Worm (Caenorhabditis elegans) whole organism, L4 larva: Measurements from ENCODE around the gene cyp-23A1.
A peak's percentile ranks its signal among the peaks of the same experiment; 100 is the strongest.

Experiments used
- F26F4.8 ChIP-seq: fragments of 200-800 bp; sonication (Bioruptor generic); conservative IDR thresholded peaks from 2 replicates; pipeline ENCODE4 v1.3.6; 2022; ENCODE audit warnings: missing genetic modification characterization, missing compliant biosample characterization
- Y48G9A.11 ChIP-seq: fragments of 200-800 bp; sonication (Bioruptor generic); IDR thresholded peaks from 2 replicates; pipeline ENCODE4 v1.3.6; 2022; ENCODE audit warnings: missing genetic modification reagents, missing genetic modification characterization, missing compliant biosample characterization
- ZK546.5 ChIP-seq, 2 experiments: sonication (generic microtip); optimal IDR thresholded peaks; 2 replicates each; lab custom pipeline; 2017; ENCODE audit warnings: missing biosample characterization in 2 of 2, missing genetic modification characterization in 2 of 2
- aha-1 ChIP-seq: fragments of 150-350 bp; peaks from one replicate; lab custom pipeline; 2014; ENCODE audit warnings: missing biosample characterization, missing genetic modification characterization
- aly-2 ChIP-seq: sonication (generic microtip); optimal IDR thresholded peaks from 2 replicates; lab custom pipeline; 2018; ENCODE audit warnings: missing biosample characterization, missing genetic modification characterization
- ama-1 ChIP-seq: fragments of 150-350 bp; optimal IDR thresholded peaks from 2 replicates; lab custom pipeline; 2014; ENCODE audit warnings: inconsistent platforms, mixed read lengths
- attf-4 ChIP-seq: sonication (generic microtip); optimal IDR thresholded peaks from 3 replicates; lab custom pipeline; 2017; ENCODE audit warnings: missing biosample characterization, missing genetic modification characterization
- ceh-62 ChIP-seq: sonication (generic microtip); optimal IDR thresholded peaks from 2 replicates; lab custom pipeline; 2017; ENCODE audit warnings: missing biosample characterization, missing genetic modification characterization
- ces-1 ChIP-seq: fragments of 150-350 bp; sonication (generic microtip); optimal IDR thresholded peaks from 4 replicates; lab custom pipeline; 2014; ENCODE audit warnings: missing biosample characterization, missing genetic modification reagents, missing genetic modification characterization
- dmd-9 ChIP-seq: fragments of 200-800 bp; sonication (Bioruptor generic); IDR thresholded peaks from 2 replicates; pipeline ENCODE4 v1.3.6; 2022; ENCODE audit warnings: missing genetic modification reagents, missing genetic modification characterization, missing compliant biosample characterization
- duxl-1 ChIP-seq: sonication (generic microtip); optimal IDR thresholded peaks from 2 replicates; lab custom pipeline; 2016; ENCODE audit warnings: mild to moderate bottlenecking, missing genetic modification characterization, moderate library complexity, missing compliant biosample characterization; ENCODE audit not compliant: poor library complexity
- hlh-30 ChIP-seq: sonication (generic microtip); optimal IDR thresholded peaks from 2 replicates; lab custom pipeline; 2017; ENCODE audit warnings: antibody characterized with exemption, mild to moderate bottlenecking, missing genetic modification characterization, missing compliant biosample characterization; ENCODE audit not compliant: insufficient read depth
- jun-1 ChIP-seq: fragments of 150-350 bp; optimal IDR thresholded peaks from 2 replicates; lab custom pipeline; 2014; ENCODE audit warnings: missing biosample characterization, missing genetic modification reagents, missing genetic modification characterization
- lim-7 ChIP-seq: fragments of 200-800 bp; sonication (Bioruptor generic); IDR thresholded peaks from 2 replicates; pipeline ENCODE4 v1.3.6; 2022; ENCODE audit warnings: missing genetic modification characterization, missing compliant biosample characterization
- lin-1 ChIP-seq: fragments of 200-800 bp; sonication (Bioruptor generic); IDR thresholded peaks from 2 replicates; pipeline ENCODE4 v1.3.6; 2022; ENCODE audit warnings: missing genetic modification reagents, missing genetic modification characterization, missing compliant biosample characterization
- lin-15B ChIP-seq: fragments of 150-350 bp; sonication (generic microtip); optimal IDR thresholded peaks from 3 replicates; lab custom pipeline; 2014; ENCODE audit warnings: missing biosample characterization, missing genetic modification characterization
- lin-38 ChIP-seq: fragments of 200-800 bp; sonication (Bioruptor generic); IDR thresholded peaks from 2 replicates; pipeline ENCODE4 v1.3.6; 2022; ENCODE audit warnings: missing genetic modification reagents, missing genetic modification characterization, missing compliant biosample characterization
- lir-3 ChIP-seq: sonication (generic microtip); optimal IDR thresholded peaks from 2 replicates; lab custom pipeline; 2016; ENCODE audit warnings: mild to moderate bottlenecking, missing genetic modification characterization, missing compliant biosample characterization
- lsy-2 ChIP-seq, 2 experiments: fragments of 150-350 bp in 1 of 2; sonication (generic microtip) in 1 of 2; optimal IDR thresholded peaks; 2 replicates each; lab custom pipeline; 2014 to 2017; ENCODE audit warnings: missing biosample characterization in 2 of 2, missing genetic modification characterization in 2 of 2
- madf-9 ChIP-seq: fragments of 200-800 bp; sonication (Bioruptor generic); conservative IDR thresholded peaks from 2 replicates; pipeline ENCODE4 v1.3.6; 2022; ENCODE audit warnings: missing genetic modification reagents, missing genetic modification characterization, missing compliant biosample characterization
- mes-2 ChIP-seq: sonication (generic microtip); optimal IDR thresholded peaks from 2 replicates; lab custom pipeline; 2016; ENCODE audit warnings: missing genotype, mild to moderate bottlenecking, missing genetic modification characterization, missing compliant biosample characterization; ENCODE audit not compliant: poor library complexity, severe bottlenecking
- mxl-2 ChIP-seq: fragments of 200-800 bp; sonication (Bioruptor generic); conservative IDR thresholded peaks from 2 replicates; pipeline ENCODE4 v1.3.6; 2022; ENCODE audit warnings: missing genetic modification reagents, missing genetic modification characterization, missing compliant biosample characterization
- nhr-11 ChIP-seq: fragments of 150-350 bp; optimal IDR thresholded peaks from 2 replicates; lab custom pipeline; 2014; ENCODE audit warnings: missing biosample characterization, missing genetic modification characterization
- nhr-237 ChIP-seq: sonication (generic microtip); optimal IDR thresholded peaks from 2 replicates; lab custom pipeline; 2017; ENCODE audit warnings: missing biosample characterization, missing genetic modification characterization
- nhr-41 ChIP-seq: fragments of 200-800 bp; sonication (Bioruptor generic); IDR thresholded peaks from 2 replicates; pipeline ENCODE4 v1.3.6; 2022; ENCODE audit warnings: missing genetic modification reagents, missing genetic modification characterization, missing compliant biosample characterization
- nhr-42 ChIP-seq: fragments of 200-800 bp; sonication (Bioruptor generic); IDR thresholded peaks from 2 replicates; pipeline ENCODE4 v1.3.6; 2022; ENCODE audit warnings: missing genetic modification characterization, missing compliant biosample characterization
- pqm-1 ChIP-seq: sonication (generic microtip); optimal IDR thresholded peaks from 2 replicates; lab custom pipeline; 2017; ENCODE audit warnings: missing biosample characterization, missing genetic modification characterization
- snpc-1.2 ChIP-seq: fragments of 200-800 bp; sonication (Bioruptor generic); IDR thresholded peaks from 2 replicates; pipeline ENCODE4 v1.3.6; 2022; ENCODE audit warnings: missing genetic modification reagents, missing genetic modification characterization, missing compliant biosample characterization
- snpc-4 ChIP-seq: fragments of 150-350 bp; optimal IDR thresholded peaks from 2 replicates; lab custom pipeline; 2014; ENCODE audit warnings: missing biosample characterization, missing genetic modification characterization
- spr-1 ChIP-seq: sonication (generic microtip); optimal IDR thresholded peaks from 2 replicates; lab custom pipeline; 2016; ENCODE audit warnings: mild to moderate bottlenecking, missing genetic modification characterization, missing compliant biosample characterization
- tag-97 ChIP-seq: fragments of 200-800 bp; sonication (Bioruptor generic); IDR thresholded peaks from 2 replicates; pipeline ENCODE4 v1.3.6; 2022; ENCODE audit warnings: missing genetic modification characterization, missing compliant biosample characterization
- unc-130 ChIP-seq: sonication (generic microtip); optimal IDR thresholded peaks from 2 replicates; lab custom pipeline; 2016; ENCODE audit warnings: missing genetic modification reagents, missing genetic modification characterization, missing compliant biosample characterization
- zip-2 ChIP-seq: fragments of 150-350 bp; optimal IDR thresholded peaks from 2 replicates; lab custom pipeline; 2014; ENCODE audit warnings: missing biosample characterization, missing genetic modification characterization
- ztf-7 ChIP-seq: fragments of 150-350 bp; optimal IDR thresholded peaks from 2 replicates; lab custom pipeline; 2014; ENCODE audit warnings: missing biosample characterization, missing genetic modification characterization

Gene cyp-23A1

ce11 chrII:4468897-4469459 lies 43.0 kb upstream of the cyp-23A1 start (continued):
- no peak for TF ChIP-seq duxl-1 (tag; lab: Kevin White, UChicago)
- peak; percentile 23 for TF ChIP-seq hlh-30
- no peak for TF ChIP-seq lin-15B (tag; lab: Kevin White, UChicago)

DNA sequence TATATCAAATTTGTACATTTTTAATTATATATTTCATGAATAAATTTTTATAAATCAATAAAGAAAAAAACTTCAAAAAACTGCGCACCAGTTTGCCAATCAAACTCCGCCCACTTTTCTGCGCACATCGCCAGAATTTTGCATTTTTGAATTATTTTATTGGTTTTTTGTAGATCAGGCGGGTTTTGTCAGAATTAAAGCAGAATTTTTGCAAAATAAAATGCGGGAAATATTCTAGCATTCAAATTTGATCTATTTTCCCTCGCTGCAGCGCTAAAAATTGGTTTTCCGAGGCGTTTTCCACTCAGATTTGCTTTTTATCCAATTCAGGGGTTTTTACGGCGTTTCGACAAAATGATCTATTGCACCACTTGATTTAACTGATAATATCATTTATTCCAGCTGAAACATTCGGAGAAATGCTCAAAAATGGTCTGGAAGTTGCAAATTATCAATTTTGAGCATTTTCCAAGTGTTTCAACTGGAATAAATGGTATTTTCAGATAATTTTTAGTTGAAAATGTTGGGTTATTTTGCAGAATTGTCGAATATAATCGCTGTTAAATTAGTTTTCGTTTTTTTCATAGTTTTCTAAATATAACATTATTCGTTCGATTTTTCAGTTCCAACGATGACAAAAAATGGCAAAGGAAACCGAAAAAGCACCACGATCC lies 40.9 kb upstream of the cyp-23A1 start, which contains the start of gene W06B4.1:
TSS of gene W06B4.1 (plus strand) at position 624 of the 674 bp plus-strand sequence.
- TF ChIP-seq attf-4 (tag; lab: Kevin White, UChicago), result no peak
- 0 out of 2 replicates have a peak, but pooled peaks have one; percentile 15 for TF ChIP-seq Y48G9A.11 (GFP tag; lab: Robert Waterston, UW)
- peak; percentile 34 for TF ChIP-seq lin-38
- peak; percentile 52 for TF ChIP-seq unc-130 (GFP tag; lab: Kevin White, UChicago)
- TF ChIP-seq, all 104 proteins: peak for 3

- no peak for TF ChIP-seq lsy-2 (tag; optimal IDR thresholded peaks at IDR 0.05; lab: Kevin White, UChicago)
- no peak for TF ChIP-seq madf-9 (GFP tag; lab: Robert Waterston, UW)
- no peak for TF ChIP-seq mxl-2 (GFP tag; lab: Robert Waterston, UW)
- no peak for TF ChIP-seq lin-1 (GFP tag; lab: Robert Waterston, UW)
- TF ChIP-seq nhr-11 (tag; lab: Kevin White, UChicago), result no peak
- no peak for TF ChIP-seq pqm-1 (tag; lab: Kevin White, UChicago)
- no peak for TF ChIP-seq duxl-1 (tag; lab: Kevin White, UChicago)
- TF ChIP-seq tag-97 (GFP tag; lab: Robert Waterston, UW), result no peak
- TF ChIP-seq lir-3, result no peak
- TF ChIP-seq attf-4 (tag; lab: Kevin White, UChicago), result no peak
- TF ChIP-seq aha-1 (tag; lab: Kevin White, UChicago), result no peak
These were observed 37.9 kb upstream of the cyp-23A1 start for ce11 chrII:4474005-4474655.

DNA sequence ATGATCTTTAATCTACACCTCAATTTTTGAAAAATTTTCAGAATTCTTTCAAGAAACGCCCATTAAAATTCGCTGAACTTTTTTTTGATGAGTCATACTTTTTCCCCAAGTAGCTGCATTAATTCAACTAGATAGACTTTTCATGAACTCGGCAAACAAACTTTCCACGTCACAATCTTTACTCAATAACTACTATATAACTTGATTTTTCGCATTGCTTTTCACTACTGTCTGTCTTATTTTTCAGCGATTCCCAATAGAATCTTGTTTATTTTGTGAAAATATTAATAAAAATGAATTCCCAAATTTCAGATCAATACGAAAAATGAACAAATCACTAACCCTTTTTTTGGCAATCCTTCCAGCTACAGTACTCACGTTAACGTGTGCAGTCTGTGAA lies 33.7 kb upstream of the cyp-23A1 start, which contains the start of gene T05C1.1:
TSS of gene T05C1.1 (plus strand) at position 301 of the 400 bp plus-strand sequence.
- TF ChIP-seq snpc-1.2, result no peak
- TF ChIP-seq ama-1 (lab: Kevin White, UChicago), result no peak
- TF ChIP-seq ztf-7 (tag; lab: Kevin White, UChicago), result no peak
- TF ChIP-seq lim-7 (GFP tag; lab: Robert Waterston, UW), result no peak
- no peak for TF ChIP-seq spr-1
- no peak for TF ChIP-seq ZK546.5 (tag; optimal IDR thresholded peaks at IDR 0.05; lab: Kevin White, UChicago)
- no peak for TF ChIP-seq nhr-41 (GFP tag; lab: Robert Waterston, UW)
- TF ChIP-seq jun-1 (tag; lab: Kevin White, UChicago), result no peak
- no peak for TF ChIP-seq pqm-1 (tag; lab: Kevin White, UChicago)
- TF ChIP-seq F26F4.8 (GFP tag; lab: Robert Waterston, UW), result no peak
- no peak for TF ChIP-seq tag-97 (GFP tag; lab: Robert Waterston, UW)
- TF ChIP-seq aly-2 (tag; lab: Kevin White, UChicago), result no peak
- no peak for TF ChIP-seq mes-2 (tag; lab: Kevin White, UChicago)
- TF ChIP-seq dmd-9 (GFP tag; lab: Robert Waterston, UW), result no peak
- TF ChIP-seq snpc-4 (tag; lab: Kevin White, UChicago), result no peak
- TF ChIP-seq ces-1 (GFP tag; lab: Kevin White, UChicago), result no peak
- TF ChIP-seq ceh-62 (tag; lab: Kevin White, UChicago), result no peak
- TF ChIP-seq nhr-42 (GFP tag; lab: Robert Waterston, UW), result no peak
- TF ChIP-seq zip-2, result no peak
- TF ChIP-seq nhr-237 (tag; lab: Kevin White, UChicago), result no peak
